Fruit fly (Drosophila melanogaster) whole organism, embryonic: ENCODE measurements around the gene Alg12.
A peak's percentile ranks its signal among the peaks of the same experiment; 100 is the strongest.

Experiments
- Antp ChIP-seq: fragments of 200-800 bp; sonication (Bioruptor generic); optimal IDR thresholded peaks from 3 replicates; lab custom pipeline; 2016; ENCODE audit warnings: missing biosample characterization, missing genetic modification characterization
- B-H1 ChIP-seq: fragments of 200-800 bp; sonication (Bioruptor generic); IDR thresholded peaks from 3 replicates; pipeline ENCODE4 v1.3.6; 2022; ENCODE audit warnings: missing biosample characterization, missing genetic modification characterization
- CG10147 ChIP-seq: fragments of 200-800 bp; sonication (Bioruptor generic); optimal IDR thresholded peaks from 2 replicates; lab custom pipeline; 2019; ENCODE audit warnings: missing biosample characterization, mild to moderate bottlenecking, missing genetic modification characterization, moderate library complexity
- CG10543 ChIP-seq: fragments of 200-800 bp; sonication (Bioruptor generic); optimal IDR thresholded peaks from 3 replicates; lab custom pipeline; 2017; ENCODE audit warnings: missing biosample characterization, mild to moderate bottlenecking, missing genetic modification characterization, moderate library complexity
- CG11456 ChIP-seq: fragments of 200-800 bp; sonication (Bioruptor generic); IDR thresholded peaks from 3 replicates; pipeline ENCODE4 v1.3.6; 2022; ENCODE audit warnings: missing biosample characterization, missing genetic modification characterization
- CG12769 ChIP-seq: fragments of 200-800 bp; sonication (Bioruptor generic); optimal IDR thresholded peaks from 2 replicates; lab custom pipeline; 2019; ENCODE audit warnings: missing biosample characterization, mild to moderate bottlenecking, missing genetic modification characterization, moderate library complexity
- CG12942 ChIP-seq: fragments of 200-800 bp; sonication (Bioruptor generic); optimal IDR thresholded peaks from 3 replicates; lab custom pipeline; 2016; ENCODE audit warnings: missing biosample characterization, missing genetic modification characterization
- CG13287 ChIP-seq: fragments of 200-800 bp; sonication (Bioruptor generic); IDR thresholded peaks from 2 replicates; pipeline ENCODE4 v1.3.6; 2022; ENCODE audit warnings: missing biosample characterization, missing genetic modification characterization; ENCODE audit not compliant: partially characterized antibody
- CG13624 ChIP-seq: fragments of 200-800 bp; sonication (Bioruptor generic); optimal IDR thresholded peaks from 2 replicates; lab custom pipeline; 2016; ENCODE audit warnings: missing biosample characterization, missing genetic modification characterization
- CG17361 ChIP-seq: fragments of 200-800 bp; sonication (Bioruptor generic); IDR thresholded peaks from 3 replicates; pipeline ENCODE4 v1.3.6; 2022; ENCODE audit warnings: missing biosample characterization, missing genetic modification characterization
- CG17612 ChIP-seq: fragments of 200-800 bp; sonication (Bioruptor generic); IDR thresholded peaks from 2 replicates; pipeline ENCODE4 v1.3.6; 2022; ENCODE audit warnings: missing biosample characterization, missing genetic modification characterization
- CG18011 ChIP-seq: fragments of 200-800 bp; sonication (Bioruptor generic); optimal IDR thresholded peaks from 2 replicates; lab custom pipeline; 2017; ENCODE audit warnings: missing biosample characterization, missing genetic modification characterization, mild to moderate bottlenecking, moderate library complexity, missing genotype
- CG1832 ChIP-seq: fragments of 200-800 bp; sonication (Bioruptor generic); optimal IDR thresholded peaks from 2 replicates; lab custom pipeline; 2017; ENCODE audit warnings: missing biosample characterization, mild to moderate bottlenecking, missing genetic modification characterization, inconsistent platforms
- CG18599 ChIP-seq: fragments of 200-800 bp; sonication (Bioruptor generic); optimal IDR thresholded peaks from 3 replicates; lab custom pipeline; 2017; ENCODE audit warnings: missing biosample characterization, missing genetic modification characterization, mild to moderate bottlenecking, moderate library complexity, missing genetic modification reagents
- CG30403 ChIP-seq: fragments of 200-800 bp; sonication (Bioruptor generic); optimal IDR thresholded peaks from 3 replicates; lab custom pipeline; 2016; ENCODE audit warnings: missing biosample characterization, missing genetic modification characterization
- CG32767 ChIP-seq: fragments of 200-800 bp; sonication (Bioruptor generic); IDR thresholded peaks from 2 replicates; pipeline ENCODE4 v1.3.6; 2022; ENCODE audit warnings: missing biosample characterization, missing genetic modification characterization
- CG33213 ChIP-seq: fragments of 200-800 bp; sonication (Bioruptor generic); optimal IDR thresholded peaks from 3 replicates; lab custom pipeline; 2016; ENCODE audit warnings: missing biosample characterization, missing genetic modification characterization
- CG33557 ChIP-seq: fragments of 200-800 bp; sonication (Bioruptor generic); optimal IDR thresholded peaks from 2 replicates; lab custom pipeline; 2019; ENCODE audit warnings: missing biosample characterization, mild to moderate bottlenecking, missing genetic modification characterization, moderate library complexity
- CG6272 ChIP-seq: fragments of 200-800 bp; sonication (Bioruptor generic); IDR thresholded peaks from 2 replicates; pipeline ENCODE4 v1.3.6; 2022; ENCODE audit warnings: missing biosample characterization, missing genetic modification characterization
- CG8478 ChIP-seq: fragments of >200 bp; optimal IDR thresholded peaks from 2 replicates; lab custom pipeline; 2018
- CG9817 ChIP-seq: fragments of 200-800 bp; sonication (Bioruptor generic); optimal IDR thresholded peaks from 2 replicates; lab custom pipeline; 2018; ENCODE audit warnings: missing biosample characterization, mild to moderate bottlenecking, missing genetic modification characterization, moderate library complexity
- Dad ChIP-seq: fragments of 200-800 bp; sonication (Bioruptor generic); optimal IDR thresholded peaks from 3 replicates; lab custom pipeline; 2016; ENCODE audit warnings: missing biosample characterization, missing genetic modification characterization
- E2f2 ChIP-seq: fragments of 200-800 bp; sonication (Bioruptor generic); IDR thresholded peaks from 2 replicates; pipeline ENCODE4 v1.3.6; 2022; ENCODE audit warnings: missing biosample characterization, missing genetic modification characterization
- Hand ChIP-seq: fragments of 200-800 bp; sonication (Bioruptor generic); optimal IDR thresholded peaks from 2 replicates; lab custom pipeline; 2017; ENCODE audit warnings: mild to moderate bottlenecking, missing biosample characterization, missing genetic modification reagents, missing genetic modification characterization
- Hey ChIP-seq: fragments of 200-800 bp; sonication (Bioruptor generic); optimal IDR thresholded peaks from 3 replicates; lab custom pipeline; 2018; ENCODE audit warnings: missing biosample characterization, mild to moderate bottlenecking, missing genetic modification characterization
- Hmr ChIP-seq: fragments of 200-800 bp; sonication (Bioruptor generic); optimal IDR thresholded peaks from 3 replicates; lab custom pipeline; 2017; ENCODE audit warnings: mild to moderate bottlenecking, missing biosample characterization, missing genetic modification reagents, missing genetic modification characterization
- Hr39 ChIP-seq: fragments of >200 bp; optimal IDR thresholded peaks from 2 replicates; lab custom pipeline; 2017
- PHDP ChIP-seq: fragments of 200-800 bp; sonication (Bioruptor generic); optimal IDR thresholded peaks from 3 replicates; lab custom pipeline; 2018; ENCODE audit warnings: missing biosample characterization, mild to moderate bottlenecking, missing genetic modification characterization, moderate library complexity
- Ravus ChIP-seq: fragments of 200-800 bp; sonication (Bioruptor generic); IDR thresholded peaks from 2 replicates; pipeline ENCODE4 v1.3.6; 2022; ENCODE audit warnings: missing biosample characterization, missing genetic modification characterization
- Rfx ChIP-seq: fragments of 200-800 bp; sonication (Bioruptor generic); IDR thresholded peaks from 2 replicates; pipeline ENCODE4 v1.3.6; 2022; ENCODE audit warnings: missing biosample characterization, missing genetic modification characterization
- Vsx1 ChIP-seq: fragments of 200-800 bp; sonication (Bioruptor generic); optimal IDR thresholded peaks from 2 replicates; lab custom pipeline; 2017; ENCODE audit warnings: missing biosample characterization, mild to moderate bottlenecking, missing genetic modification characterization, missing genetic modification reagents
- ab ChIP-seq: fragments of 200-800 bp; sonication (Bioruptor generic); optimal IDR thresholded peaks from 2 replicates; lab custom pipeline; 2016; ENCODE audit warnings: missing biosample characterization, missing genetic modification characterization
- bigmax ChIP-seq: fragments of 200-800 bp; sonication (Bioruptor generic); optimal IDR thresholded peaks from 2 replicates; lab custom pipeline; 2018; ENCODE audit warnings: missing biosample characterization, mild to moderate bottlenecking, missing genetic modification characterization
- bsh ChIP-seq, 2 experiments: fragments of 200-800 bp; sonication (Bioruptor generic); optimal IDR thresholded peaks; 2 replicates each; lab custom pipeline; 2017 to 2018; ENCODE audit warnings: mild to moderate bottlenecking in 2 of 2, missing biosample characterization in 2 of 2, missing genetic modification characterization in 2 of 2, moderate library complexity in 1 of 2
- cg ChIP-seq: fragments of 200-800 bp; sonication (Bioruptor generic); optimal IDR thresholded peaks from 3 replicates; lab custom pipeline; 2019; ENCODE audit warnings: missing biosample characterization, mild to moderate bottlenecking, missing genetic modification characterization, moderate library complexity
- chif ChIP-seq, 2 experiments: fragments of 200-800 bp; sonication (Bioruptor generic); optimal IDR thresholded peaks; 3 replicates each; lab custom pipeline; 2016; ENCODE audit warnings: missing biosample characterization in 2 of 2, missing genetic modification characterization in 2 of 2
- danr ChIP-seq: fragments of 200-800 bp; sonication (Bioruptor generic); IDR thresholded peaks from 2 replicates; pipeline ENCODE4 v1.3.6; 2022; ENCODE audit warnings: missing biosample characterization, missing genetic modification characterization
- hkb ChIP-seq, 2 experiments: fragments of 200-800 bp in 1 of 2; fragments of >200 bp in 1 of 2; sonication (Bioruptor generic) in 1 of 2; IDR thresholded peaks in 1 of 2; optimal IDR thresholded peaks in 1 of 2; 2 replicates each; pipeline versions ENCODE4 v1.3.6 to Lab custom; 2017 to 2022; ENCODE audit warnings: missing biosample characterization in 1 of 2, missing genetic modification characterization in 1 of 2
- klu ChIP-seq: fragments of 200-800 bp; sonication (Bioruptor generic); IDR thresholded peaks from 2 replicates; pipeline ENCODE4 v1.3.6; 2022; ENCODE audit warnings: missing biosample characterization, missing genetic modification characterization
- lmd ChIP-seq: fragments of 200-800 bp; sonication (Bioruptor generic); IDR thresholded peaks from 2 replicates; pipeline ENCODE4 v1.3.6; 2022; ENCODE audit warnings: missing biosample characterization, missing genetic modification characterization
- nerfin-1 ChIP-seq: fragments of 200-800 bp; sonication (Bioruptor generic); optimal IDR thresholded peaks from 3 replicates; lab custom pipeline; 2019; ENCODE audit warnings: missing biosample characterization, mild to moderate bottlenecking, missing genetic modification characterization, moderate library complexity
- nerfin-2 ChIP-seq: fragments of 200-800 bp; sonication (Bioruptor generic); IDR thresholded peaks from 2 replicates; pipeline ENCODE4 v1.3.6; 2022; ENCODE audit warnings: missing biosample characterization, missing genetic modification characterization; ENCODE audit not compliant: partially characterized antibody
- onecut ChIP-seq: fragments of 200-800 bp; sonication (Bioruptor generic); IDR thresholded peaks from 2 replicates; pipeline ENCODE4 v1.3.6; 2022; ENCODE audit warnings: missing biosample characterization, missing genetic modification characterization
- pfk ChIP-seq: fragments of 200-800 bp; sonication (Bioruptor generic); optimal IDR thresholded peaks from 2 replicates; lab custom pipeline; 2018; ENCODE audit warnings: missing biosample characterization, mild to moderate bottlenecking, missing genetic modification characterization, moderate library complexity
- pros ChIP-seq: fragments of 200-800 bp; sonication (Bioruptor generic); optimal IDR thresholded peaks from 3 replicates; lab custom pipeline; 2019; ENCODE audit warnings: missing biosample characterization, mild to moderate bottlenecking, missing genetic modification characterization, moderate library complexity
- rib ChIP-seq: fragments of 200-800 bp; sonication (Bioruptor generic); IDR thresholded peaks from 2 replicates; pipeline ENCODE4 v1.3.6; 2022; ENCODE audit warnings: missing biosample characterization, missing genetic modification characterization
- row ChIP-seq: fragments of 200-800 bp; sonication (Bioruptor generic); IDR thresholded peaks from 3 replicates; pipeline ENCODE4 v1.3.6; 2022; ENCODE audit warnings: missing biosample characterization, missing genetic modification characterization
- sens ChIP-seq: fragments of 200-800 bp; sonication (Bioruptor generic); peaks from one replicate; lab custom pipeline; 2016; ENCODE audit warnings: missing biosample characterization, missing genetic modification characterization
- sens-2 ChIP-seq: fragments of 200-800 bp; sonication (Bioruptor generic); IDR thresholded peaks from 2 replicates; pipeline ENCODE4 v1.3.6; 2022; ENCODE audit warnings: missing biosample characterization, missing genetic modification characterization
- stc ChIP-seq: fragments of 200-800 bp; sonication (Bioruptor generic); IDR thresholded peaks from 2 replicates; pipeline ENCODE4 v1.3.6; 2022; ENCODE audit warnings: missing biosample characterization, missing genetic modification characterization
- vvl ChIP-seq: fragments of 200-800 bp; sonication (Bioruptor generic); IDR thresholded peaks from 2 replicates; pipeline ENCODE4 v1.3.6; 2022; ENCODE audit warnings: missing biosample characterization, missing genetic modification characterization
- zfh2 ChIP-seq: fragments of 200-800 bp; sonication (Bioruptor generic); optimal IDR thresholded peaks from 2 replicates; lab custom pipeline; 2016; ENCODE audit warnings: missing biosample characterization, missing genetic modification characterization

Alg12 gene

dm6 chr3R:9740713-9741112, 15.6 kb upstream of the Alg12 start, which contains the start of gene Pnn (continued):
- TF ChIP-seq klu (GFP tag; lab: Robert Waterston, UW) (no peak), nerfin-2 (peak; percentile 69), CG10543 (GFP tag; lab: Kevin White, UChicago) (no peak), CG11456 (GFP tag; lab: Robert Waterston, UW) (no peak), nerfin-1 (tag; lab: Kevin White, UChicago) (no peak), Hey (tag; lab: Kevin White, UChicago) (no peak), bigmax (GFP tag; lab: Kevin White, UChicago) (no peak), CG17612 (GFP tag; lab: Robert Waterston, UW) (no peak), CG13624 (GFP tag; lab: Kevin White, UChicago) (no peak), Hand (GFP tag; lab: Kevin White, UChicago) (no peak), CG18011 (GFP tag; lab: Kevin White, UChicago) (no peak), CG18599 (GFP tag; lab: Kevin White, UChicago) (no peak), ab (GFP tag; lab: Kevin White, UChicago) (no peak), cg (GFP tag; lab: Kevin White, UChicago) (no peak), E2f2 (GFP tag; lab: Robert Waterston, UW) (peak; percentile 29; the same call in 1 of the 2 replicates), hkb (optimal IDR thresholded peaks at IDR 0.05; lab: Kevin White, UChicago) (no peak), hkb (GFP tag; IDR thresholded peaks at IDR 0.05; lab: Robert Waterston, UW) (no peak), rib (no peak), CG17361 (no peak), vvl (no peak), pros (GFP tag; lab: Kevin White, UChicago) (no peak), bsh (GFP tag; optimal IDR thresholded peaks at IDR 0.05; lab: Kevin White, UChicago) (no peak), stc (no peak), CG6272 (GFP tag; lab: Robert Waterston, UW) (no peak), sens (GFP tag; lab: Kevin White, UChicago) (peak; percentile 35), CG13287 (peak; percentile 95), CG30403 (GFP tag; lab: Kevin White, UChicago) (no peak), Rfx (GFP tag; lab: Robert Waterston, UW) (no peak), CG12942 (GFP tag; lab: Kevin White, UChicago) (no peak), CG33557 (GFP tag; lab: Kevin White, UChicago) (no peak), CG10147 (GFP tag; lab: Kevin White, UChicago) (no peak), Hr39 (lab: Kevin White, UChicago) (no peak), chif (GFP tag; optimal IDR thresholded peaks at IDR 0.05; lab: Kevin White, UChicago) (no peak), sens-2 (GFP tag; lab: Robert Waterston, UW) (no peak), row (peak; percentile 84), CG8478 (lab: Kevin White, UChicago) (no peak), CG12769 (tag; lab: Kevin White, UChicago) (no peak), zfh2 (GFP tag; lab: Kevin White, UChicago) (no peak), danr (no peak), CG33213 (GFP tag; lab: Kevin White, UChicago) (no peak), Dad (GFP tag; lab: Kevin White, UChicago) (no peak), Vsx1 (GFP tag; lab: Kevin White, UChicago) (no peak), onecut (GFP tag; lab: Robert Waterston, UW) (no peak), CG1832 (GFP tag; lab: Kevin White, UChicago) (no peak), lmd (GFP tag; lab: Robert Waterston, UW) (no peak), PHDP (tag; lab: Kevin White, UChicago) (no peak), CG9817 (tag; lab: Kevin White, UChicago) (no peak), Antp (GFP tag; lab: Kevin White, UChicago) (no peak), Hmr (GFP tag; lab: Kevin White, UChicago) (no peak), CG32767 (GFP tag; lab: Robert Waterston, UW) (0 out of 2 replicates have a peak, but pooled peaks have one; percentile 19), Ravus (GFP tag; lab: Robert Waterston, UW) (no peak), pfk (GFP tag; lab: Kevin White, UChicago) (no peak), B-H1 (no peak)
